Worm (Caenorhabditis elegans): ENCODE data around the gene scb-1.

- TF ChIP-seq egl-18 (GFP tag; IDR thresholded peaks at IDR 0.05) (no peak), efl-1 (GFP tag; optimal IDR thresholded peaks at IDR 0.05) (no peak), sea-2 (GFP tag; IDR thresholded peaks at IDR 0.05) (no peak), nfya-1 (tag; optimal IDR thresholded peaks at IDR 0.05; ENCODE audit: borderline replicate concordance, insufficient read depth) (no peak), hmg-20 (GFP tag; IDR thresholded peaks at IDR 0.05) (no peak), nhr-179 (tag; optimal IDR thresholded peaks at IDR 0.05) (no peak), F10E7.11 (tag; optimal IDR thresholded peaks at IDR 0.05) (no peak)
Measured at ce11 chrV:11146958-11147779, 27.7 kb upstream of the scb-1 start, which contains the start of the genes T19C4.24 and nlp-33.

Data from whole organism, young adult.